Worm (Caenorhabditis elegans) whole organism, late embryonic: Measurements from ENCODE around the gene dhs-9.

ENCODE experiments used
- C08G9.2 ChIP-seq: sonication (generic microtip); optimal IDR thresholded peaks from 2 replicates; lab custom pipeline; 2016; ENCODE audit warnings: mild to moderate bottlenecking, missing genetic modification characterization, moderate library complexity, missing compliant biosample characterization
- K09A11.1 ChIP-seq: sonication (generic microtip); optimal IDR thresholded peaks from 2 replicates; lab custom pipeline; 2017; ENCODE audit warnings: antibody characterized with exemption, mild to moderate bottlenecking, missing genetic modification characterization, missing compliant biosample characterization; ENCODE audit not compliant: insufficient read depth
- T23F11.4 ChIP-seq: fragments of 200-800 bp; sonication (Bioruptor generic); optimal IDR thresholded peaks from 2 replicates; lab custom pipeline; 2018; ENCODE audit warnings: mild to moderate bottlenecking, missing genetic modification characterization, missing compliant biosample characterization
- Y22D7AL.16 ChIP-seq: sonication (generic microtip); optimal IDR thresholded peaks from 2 replicates; lab custom pipeline; 2016; ENCODE audit warnings: missing genetic modification characterization, missing compliant biosample characterization
- ahr-1 ChIP-seq: sonication (generic microtip); optimal IDR thresholded peaks from 2 replicates; lab custom pipeline; 2016; ENCODE audit warnings: missing genetic modification characterization, missing compliant biosample characterization
- ama-1 ChIP-seq: fragments of 150-350 bp; optimal IDR thresholded peaks from 2 replicates; lab custom pipeline; 2014
- ceh-14 ChIP-seq: sonication (generic microtip); optimal IDR thresholded peaks from 2 replicates; lab custom pipeline; 2016; ENCODE audit warnings: missing genotype, missing genetic modification characterization, missing compliant biosample characterization
- ceh-18 ChIP-seq: sonication (generic microtip); optimal IDR thresholded peaks from 2 replicates; lab custom pipeline; 2016; ENCODE audit warnings: missing genetic modification characterization, missing compliant biosample characterization
- ceh-19 ChIP-seq: fragments of 200-800 bp; sonication (Bioruptor generic); optimal IDR thresholded peaks from 2 replicates; lab custom pipeline; 2018; ENCODE audit warnings: mild to moderate bottlenecking, missing genetic modification characterization, missing compliant biosample characterization
- ceh-22 ChIP-seq: sonication (generic microtip); optimal IDR thresholded peaks from 2 replicates; lab custom pipeline; 2017; ENCODE audit warnings: missing biosample characterization, missing genetic modification characterization
- ceh-31 ChIP-seq: sonication (generic microtip); optimal IDR thresholded peaks from 2 replicates; lab custom pipeline; 2016; ENCODE audit warnings: missing genetic modification characterization, missing compliant biosample characterization
- ceh-34 ChIP-seq: sonication (generic microtip); optimal IDR thresholded peaks from 2 replicates; lab custom pipeline; 2016; ENCODE audit warnings: mild to moderate bottlenecking, missing genetic modification characterization, missing compliant biosample characterization
- ceh-45 ChIP-seq: fragments of 200-800 bp; sonication (Bioruptor generic); IDR thresholded peaks from 2 replicates; pipeline ENCODE4 v1.3.6; 2022; ENCODE audit warnings: missing genetic modification reagents, missing genetic modification characterization, missing compliant biosample characterization
- ceh-6 ChIP-seq: fragments of 200-800 bp; sonication (Bioruptor generic); optimal IDR thresholded peaks from 2 replicates; lab custom pipeline; 2018; ENCODE audit warnings: mild to moderate bottlenecking, missing genetic modification characterization, missing compliant biosample characterization
- che-1 ChIP-seq: sonication (generic microtip); optimal IDR thresholded peaks from 2 replicates; lab custom pipeline; 2016; ENCODE audit warnings: mild to moderate bottlenecking, missing genetic modification characterization, missing compliant biosample characterization
- dve-1 ChIP-seq: sonication (generic microtip); optimal IDR thresholded peaks from 2 replicates; lab custom pipeline; 2017; ENCODE audit warnings: antibody characterized with exemption, mild to moderate bottlenecking, missing genetic modification characterization, missing compliant biosample characterization
- fkh-6 ChIP-seq: sonication (generic microtip); optimal IDR thresholded peaks from 2 replicates; lab custom pipeline; 2016; ENCODE audit warnings: missing genetic modification characterization, missing compliant biosample characterization
- hlh-6 ChIP-seq: sonication (generic microtip); optimal IDR thresholded peaks from 2 replicates; lab custom pipeline; 2016; ENCODE audit warnings: missing genotype, missing genetic modification characterization, missing compliant biosample characterization
- hlh-8 ChIP-seq: sonication (generic microtip); optimal IDR thresholded peaks from 2 replicates; lab custom pipeline; 2016; ENCODE audit warnings: missing genotype, missing genetic modification characterization, missing compliant biosample characterization
- madf-2 ChIP-seq: sonication (generic microtip); optimal IDR thresholded peaks from 2 replicates; lab custom pipeline; 2017; ENCODE audit warnings: missing genetic modification characterization, missing compliant biosample characterization
- mec-3 ChIP-seq: sonication (generic microtip); optimal IDR thresholded peaks from 2 replicates; lab custom pipeline; 2016; ENCODE audit warnings: borderline replicate concordance, missing genetic modification characterization, missing compliant biosample characterization
- nfya-1 ChIP-seq: sonication (generic microtip); optimal IDR thresholded peaks from 2 replicates; lab custom pipeline; 2017; ENCODE audit warnings: missing genetic modification characterization, mild to moderate bottlenecking, missing compliant biosample characterization, antibody characterized with exemption, moderate library complexity
- nhr-11 ChIP-seq: fragments of 150-350 bp; optimal IDR thresholded peaks from 2 replicates; lab custom pipeline; 2014; ENCODE audit warnings: missing biosample characterization, missing genetic modification characterization
- odd-2 ChIP-seq: sonication (generic microtip); optimal IDR thresholded peaks from 2 replicates; lab custom pipeline; 2017; ENCODE audit warnings: antibody characterized with exemption, mild to moderate bottlenecking, missing genetic modification characterization, missing compliant biosample characterization
- rnt-1 ChIP-seq: sonication (generic microtip); optimal IDR thresholded peaks from 2 replicates; lab custom pipeline; 2016; ENCODE audit warnings: missing genetic modification characterization, missing compliant biosample characterization
- sox-2 ChIP-seq: fragments of 200-800 bp; sonication (Bioruptor generic); IDR thresholded peaks from 2 replicates; pipeline ENCODE4 v1.3.6; 2022; ENCODE audit warnings: missing genetic modification reagents, missing genetic modification characterization, missing compliant biosample characterization
- sox-4 ChIP-seq: sonication (generic microtip); optimal IDR thresholded peaks from 2 replicates; lab custom pipeline; 2017; ENCODE audit warnings: mild to moderate bottlenecking, missing genetic modification characterization, inconsistent platforms, missing compliant biosample characterization
- syd-9 ChIP-seq: sonication (generic microtip); optimal IDR thresholded peaks from 2 replicates; lab custom pipeline; 2016; ENCODE audit warnings: mild to moderate bottlenecking, missing genetic modification characterization, moderate library complexity, missing compliant biosample characterization
- tbx-2 ChIP-seq: sonication (generic microtip); optimal IDR thresholded peaks from 2 replicates; lab custom pipeline; 2016; ENCODE audit warnings: missing genetic modification characterization, missing compliant biosample characterization
- ttx-3 ChIP-seq: sonication (generic microtip); optimal IDR thresholded peaks from 2 replicates; lab custom pipeline; 2016; ENCODE audit warnings: missing genetic modification reagents, missing genetic modification characterization, missing compliant biosample characterization
- unc-3 ChIP-seq, 2 experiments: fragments of 200-800 bp in 1 of 2; sonication (Bioruptor generic) in 1 of 2; sonication (generic microtip) in 1 of 2; conservative IDR thresholded peaks in 1 of 2; optimal IDR thresholded peaks in 1 of 2; 2 replicates each; pipeline versions ENCODE4 v1.3.6 to Lab custom; 2016 to 2022; ENCODE audit warnings: missing compliant biosample characterization in 2 of 2, missing genetic modification characterization in 2 of 2, missing genetic modification reagents in 1 of 2
- unc-42 ChIP-seq: sonication (generic microtip); optimal IDR thresholded peaks from 2 replicates; lab custom pipeline; 2016; ENCODE audit warnings: missing genotype, missing genetic modification characterization, missing compliant biosample characterization
- unc-55 ChIP-seq: sonication (generic microtip); optimal IDR thresholded peaks from 2 replicates; lab custom pipeline; 2017; ENCODE audit warnings: missing biosample characterization, missing genetic modification reagents, missing genetic modification characterization
- unc-86 ChIP-seq: sonication (generic microtip); optimal IDR thresholded peaks from 2 replicates; lab custom pipeline; 2016; ENCODE audit warnings: missing genetic modification characterization, missing compliant biosample characterization
- zip-5 ChIP-seq: sonication (generic microtip); optimal IDR thresholded peaks from 2 replicates; lab custom pipeline; 2016; ENCODE audit warnings: missing genetic modification characterization, missing compliant biosample characterization

Gene dhs-9

DNA sequence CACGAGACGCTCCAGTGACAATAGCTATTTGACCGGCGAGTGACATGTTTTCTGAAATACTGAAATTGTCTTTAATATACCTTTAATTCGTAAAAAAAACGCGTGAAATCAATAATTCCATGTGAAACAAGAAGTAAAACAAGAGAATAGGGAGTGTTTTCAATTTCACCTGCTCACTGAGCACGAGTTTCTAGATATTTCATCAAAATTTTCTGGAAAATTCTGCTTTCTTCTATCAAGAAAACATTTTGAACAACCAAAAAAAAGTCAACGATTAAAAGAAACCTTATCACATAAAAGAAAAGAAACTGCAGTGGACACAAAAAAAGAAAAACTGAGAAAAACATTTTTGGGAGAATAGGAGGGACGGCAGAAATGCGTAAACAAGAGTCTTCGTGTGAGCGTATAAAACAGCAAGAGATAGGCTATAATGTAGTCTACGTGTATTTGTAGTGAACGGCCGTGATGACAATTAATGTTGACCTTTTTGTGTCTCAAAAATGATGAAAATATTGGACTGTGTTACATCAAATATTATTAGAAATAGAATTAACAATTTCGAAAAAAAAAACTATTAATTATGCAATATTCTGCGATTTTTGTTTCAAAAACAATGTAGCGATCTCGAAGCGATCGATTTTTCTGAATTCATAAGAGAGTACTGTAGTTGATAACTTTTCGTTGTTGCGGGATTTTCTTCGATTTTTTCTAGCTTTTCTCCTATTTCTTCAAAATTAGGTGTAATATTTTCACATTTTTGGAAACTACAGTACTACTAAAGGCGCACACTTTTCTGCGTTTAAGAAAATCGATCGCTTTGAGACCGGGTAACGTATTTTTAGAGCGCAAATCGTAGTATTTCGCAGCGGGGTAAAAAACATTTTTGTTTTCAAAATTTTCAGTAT is at the start of gene dhs-9:
dhs-9 (minus strand) TSS at position 51 of the 905 bp plus-strand sequence.
- TF ChIP-seq zip-5 (tag; lab: Kevin White, UChicago) (no peak), ceh-45 (GFP tag; lab: Robert Waterston, UW) (no peak), ceh-34 (no peak), nfya-1 (tag; lab: Kevin White, UChicago) (no peak), T23F11.4 (no peak), che-1 (tag; lab: Kevin White, UChicago) (no peak), ahr-1 (tag; lab: Kevin White, UChicago) (no peak), sox-2 (GFP tag; lab: Robert Waterston, UW) (no peak)

DNA sequence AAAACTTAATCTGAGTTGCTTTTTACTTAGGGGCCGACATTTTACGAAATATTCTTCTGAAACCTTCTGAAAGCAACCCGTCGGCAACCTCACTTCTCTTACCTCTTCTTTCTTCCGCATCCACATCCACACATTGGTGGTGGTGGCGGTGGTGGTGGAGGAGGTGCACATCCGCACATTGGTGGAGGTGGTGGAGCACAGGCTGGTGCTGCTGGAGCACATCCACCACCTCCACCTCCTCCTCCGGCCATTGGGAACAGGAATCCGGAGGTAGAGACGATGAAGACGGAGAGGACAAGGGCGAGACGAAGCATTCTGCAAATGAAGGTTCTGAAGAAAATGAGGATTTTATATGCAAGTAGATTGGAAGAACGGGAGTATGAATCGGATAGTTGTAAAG is 45.8 kb upstream of the dhs-9 start, which contains the start of gene grl-22:
grl-22 (minus strand) TSS at position 332 of the 400 bp plus-strand sequence.
- no peak for TF ChIP-seq zip-5 (tag; lab: Kevin White, UChicago)
- no peak for TF ChIP-seq ceh-14 (tag; lab: Kevin White, UChicago)
- no peak for TF ChIP-seq Y22D7AL.16 (tag; lab: Kevin White, UChicago)
- no peak for TF ChIP-seq ahr-1 (tag; lab: Kevin White, UChicago)
- TF ChIP-seq C08G9.2 (tag; lab: Kevin White, UChicago), result no peak
- TF ChIP-seq unc-42, result no peak
- TF ChIP-seq tbx-2 (tag; lab: Kevin White, UChicago), result no peak
- no peak for TF ChIP-seq sox-4 (tag; lab: Kevin White, UChicago)
- no peak for TF ChIP-seq sox-2 (GFP tag; lab: Robert Waterston, UW)
- no peak for TF ChIP-seq K09A11.1 (tag; lab: Kevin White, UChicago)
- no peak for TF ChIP-seq unc-3 (GFP tag; conservative IDR thresholded peaks at IDR 0.05; lab: Robert Waterston, UW)
- no peak for TF ChIP-seq unc-3 (tag; optimal IDR thresholded peaks at IDR 0.05; lab: Kevin White, UChicago)
- no peak for TF ChIP-seq ttx-3
- TF ChIP-seq che-1 (tag; lab: Kevin White, UChicago), result no peak
- no peak for TF ChIP-seq ceh-18
- no peak for TF ChIP-seq dve-1 (tag; lab: Kevin White, UChicago)
- no peak for TF ChIP-seq ceh-22
- no peak for TF ChIP-seq nhr-11
- TF ChIP-seq rnt-1, result no peak
- no peak for TF ChIP-seq unc-55 (GFP tag; lab: Kevin White, UChicago)

DNA sequence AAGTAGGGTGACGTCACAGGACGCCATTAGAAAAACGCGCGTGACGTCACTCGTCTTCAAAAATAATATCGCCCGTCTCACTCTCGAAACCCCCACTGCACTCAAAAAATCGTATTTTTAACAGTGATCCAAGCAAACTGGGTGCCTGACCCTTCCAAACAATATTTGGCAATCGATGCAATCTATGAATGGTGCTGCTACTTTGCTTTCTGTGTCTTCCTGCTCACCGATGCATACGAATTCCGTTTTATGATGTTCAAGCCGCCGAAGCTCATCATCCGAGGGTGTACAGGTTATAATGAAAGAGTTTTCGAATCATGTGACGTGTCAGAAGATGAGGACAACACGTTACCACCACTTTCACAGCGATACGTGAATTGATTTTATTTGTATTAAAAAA is 39.7 kb upstream of the dhs-9 start, which contains the start of gene W03A5.1:
W03A5.1 (plus strand) TSS at position 301 of the 400 bp plus-strand sequence.
- TF ChIP-seq hlh-8 (tag; lab: Kevin White, UChicago), result no peak
- no peak for TF ChIP-seq ceh-6 (GFP tag; lab: Kevin White, UChicago)
- TF ChIP-seq odd-2 (tag; lab: Kevin White, UChicago), result no peak
- TF ChIP-seq ceh-31 (tag; lab: Kevin White, UChicago), result no peak
- no peak for TF ChIP-seq madf-2
- no peak for TF ChIP-seq zip-5 (tag; lab: Kevin White, UChicago)
- TF ChIP-seq ceh-19 (GFP tag; lab: Kevin White, UChicago), result no peak
- no peak for TF ChIP-seq mec-3 (tag; lab: Kevin White, UChicago)
- no peak for TF ChIP-seq fkh-6 (tag; lab: Kevin White, UChicago)
- TF ChIP-seq unc-86 (tag; lab: Kevin White, UChicago), result no peak
- TF ChIP-seq tbx-2 (tag; lab: Kevin White, UChicago), result no peak
- no peak for TF ChIP-seq ceh-18
- no peak for TF ChIP-seq nfya-1 (tag; lab: Kevin White, UChicago)
- TF ChIP-seq ama-1 (lab: Kevin White, UChicago), result no peak
- TF ChIP-seq, all 69 proteins: peak for 0

DNA sequence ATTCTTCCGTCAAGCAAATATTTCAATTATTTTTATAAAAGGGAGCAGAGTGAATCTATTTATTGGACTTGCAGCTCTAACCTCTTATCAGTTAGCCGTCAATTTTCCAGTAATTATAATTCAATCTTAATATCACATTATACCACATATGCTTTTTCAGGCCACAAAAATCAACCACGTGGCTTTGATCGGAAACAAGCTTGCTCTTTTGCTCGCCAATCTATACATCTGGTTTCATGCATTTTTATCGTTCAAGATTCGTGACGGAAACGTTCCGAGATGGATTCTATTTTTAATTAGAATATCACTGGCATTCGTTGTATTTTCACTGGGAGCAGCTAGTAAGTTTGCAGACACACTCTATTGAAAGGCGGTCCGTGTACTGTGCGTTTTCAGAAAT is 39.2 kb upstream of the dhs-9 start:
- no peak for TF ChIP-seq ahr-1 (tag; lab: Kevin White, UChicago)
- no peak for TF ChIP-seq odd-2 (tag; lab: Kevin White, UChicago)
- TF ChIP-seq syd-9, result no peak
- TF ChIP-seq hlh-6 (tag; lab: Kevin White, UChicago), result no peak
- TF ChIP-seq madf-2, result no peak
